Fruit fly (Drosophila melanogaster): ENCODE results near the gene SdicA.

SdicA gene

dm6 chrX:20165773-20166412, 35.8 kb downstream of the SdicA start, which contains the start of gene Phf7 (continued):
- TF ChIP-seq psq (GFP tag; optimal IDR thresholded peaks at IDR 0.05) (no peak), ssp (GFP tag; IDR thresholded peaks at IDR 0.05) (peak; percentile 78), CG4404 (GFP tag; IDR thresholded peaks at IDR 0.05) (no peak), CG11398 (GFP tag; optimal IDR thresholded peaks at IDR 0.05) (no peak), BEAF-32 (GFP tag; optimal IDR thresholded peaks at IDR 0.05) (peak; percentile 83), CG9932 (GFP tag; IDR thresholded peaks at IDR 0.05) (peak; percentile 40; the same call in 1 of the 2 replicates), z (GFP tag; IDR thresholded peaks at IDR 0.05) (no peak), CG17385 (GFP tag; optimal IDR thresholded peaks at IDR 0.05) (no peak), bsh (GFP tag; optimal IDR thresholded peaks at IDR 0.05) (no peak), CG12659 (GFP tag; optimal IDR thresholded peaks at IDR 0.05) (peak; percentile 59), CG14441 (GFP tag; IDR thresholded peaks at IDR 0.05) (no peak), Med (GFP tag) (peak; percentile 68), bbx (GFP tag; IDR thresholded peaks at IDR 0.05; ENCODE audit: partially characterized antibody) (peak; percentile 77), Fer1 (GFP tag; optimal IDR thresholded peaks at IDR 0.05) (no peak), CG34224 (GFP tag; IDR thresholded peaks at IDR 0.05; ENCODE audit: partially characterized antibody) (peak; percentile 47; the same call in 1 of the 3 replicates), CG2678 (tag; optimal IDR thresholded peaks at IDR 0.05) (no peak), CG13287 (GFP tag; IDR thresholded peaks at IDR 0.05; ENCODE audit: partially characterized antibody) (peak; percentile 77), lmd (GFP tag; IDR thresholded peaks at IDR 0.05) (no peak), BtbVII (GFP tag; optimal IDR thresholded peaks at IDR 0.05) (no peak), knrl (GFP tag; IDR thresholded peaks at IDR 0.05; ENCODE audit: partially characterized antibody) (peak; percentile 81), bcd (GFP tag; optimal IDR thresholded peaks at IDR 0.05) (no peak), ftz-f1 (GFP tag; optimal IDR thresholded peaks at IDR 0.05) (no peak), tup (GFP tag; optimal IDR thresholded peaks at IDR 0.05) (no peak), CG10654 (GFP tag; optimal IDR thresholded peaks at IDR 0.05) (no peak), CG3847 (GFP tag; IDR thresholded peaks at IDR 0.05) (0 out of 2 replicates have a peak, but pooled peaks have one; percentile 12), Rfx (GFP tag; IDR thresholded peaks at IDR 0.05) (peak; percentile 15; the same call in 1 of the 2 replicates), Pdp1 (GFP tag; optimal IDR thresholded peaks at IDR 0.05) (no peak), inv (GFP tag; IDR thresholded peaks at IDR 0.05; ENCODE audit: partially characterized antibody) (peak; percentile 78), CG17328 (GFP tag; IDR thresholded peaks at IDR 0.05) (no peak), Sox102F (GFP tag; optimal IDR thresholded peaks at IDR 0.05) (no peak), ewg (GFP tag; optimal IDR thresholded peaks at IDR 0.05) (no peak), cato (GFP tag; optimal IDR thresholded peaks at IDR 0.05; ENCODE audit: borderline replicate concordance) (no peak), CG6791 (GFP tag; IDR thresholded peaks at IDR 0.05; ENCODE audit: partially characterized antibody) (peak; percentile 82), CG8290 (GFP tag; optimal IDR thresholded peaks at IDR 0.05) (peak; percentile 11), CG8290 (tag; optimal IDR thresholded peaks at IDR 0.05) (peak in 1 of 2 experiments; percentile 49), wor (GFP tag; IDR thresholded peaks at IDR 0.05) (no peak), Sry-δ (GFP tag; optimal IDR thresholded peaks at IDR 0.05) (peak; percentile 94), CG10462 (GFP tag; optimal IDR thresholded peaks at IDR 0.05) (no peak), CG2116 (GFP tag; optimal IDR thresholded peaks at IDR 0.05) (peak; percentile 62), row (GFP tag; IDR thresholded peaks at IDR 0.05) (peak; percentile 67)

dm6 chrX:20162586-20162985, 39.1 kb downstream of the SdicA start:
- TF ChIP-seq dimm (GFP tag; IDR thresholded peaks at IDR 0.05) (no peak), Poxn (GFP tag; IDR thresholded peaks at IDR 0.05) (no peak), Hey (tag; optimal IDR thresholded peaks at IDR 0.05) (no peak), Xbp1 (GFP tag; optimal IDR thresholded peaks at IDR 0.05) (peak; percentile 16), en (GFP tag; optimal IDR thresholded peaks at IDR 0.05) (no peak), Fer2 (tag; optimal IDR thresholded peaks at IDR 0.05) (no peak), CG3847 (GFP tag; IDR thresholded peaks at IDR 0.05) (0 out of 2 replicates have a peak, but pooled peaks have one; percentile 19), CG2712 (tag; optimal IDR thresholded peaks at IDR 0.05) (no peak), CG17361 (GFP tag; IDR thresholded peaks at IDR 0.05) (no peak), Hsf (GFP tag; optimal IDR thresholded peaks at IDR 0.05) (no peak), Ada2b (GFP tag; IDR thresholded peaks at IDR 0.05) (no peak), CG10274 (GFP tag; optimal IDR thresholded peaks at IDR 0.05) (no peak), Dek (tag; optimal IDR thresholded peaks at IDR 0.05) (no peak)

Measured in whole organism, embryonic.